Worm (Caenorhabditis elegans): Measurements from ENCODE around the gene K02F6.1.
"Not testable (repeated sequence)": the region's sequence is repeated elsewhere in the genome, so short reads cannot be mapped to it uniquely, and the experiment has no call there.

ce11 chrII:2600176-2600575 lies 46.4 kb downstream of the K02F6.1 start, which contains the start of gene F33H12.1:
- TF ChIP-seq alr-1 (tag; optimal IDR thresholded peaks at IDR 0.05); elt-1 (tag; optimal IDR thresholded peaks at IDR 0.05); nhr-11 (tag; optimal IDR thresholded peaks at IDR 0.05); elt-3 (tag; optimal IDR thresholded peaks at IDR 0.05); nhr-237 (tag; optimal IDR thresholded peaks at IDR 0.05); sem-4 (tag; optimal IDR thresholded peaks at IDR 0.05); zag-1 (tag; optimal IDR thresholded peaks at IDR 0.05); ztf-4 (tag; optimal IDR thresholded peaks at IDR 0.05); ztf-11 (tag; optimal IDR thresholded peaks at IDR 0.05); R02D3.7 (tag; optimal IDR thresholded peaks at IDR 0.05); nhr-77 (tag; optimal IDR thresholded peaks at IDR 0.05); lin-13 (GFP tag; optimal IDR thresholded peaks at IDR 0.05): not testable (repeated sequence)
